Fruit fly (Drosophila melanogaster) whole organism, prepupa: ENCODE measurements around the gene Pdxk.

Source experiments
- Sox102F ChIP-seq: fragments of 200-800 bp; sonication (Bioruptor generic); optimal IDR thresholded peaks from 2 replicates; lab custom pipeline; 2016; ENCODE audit warnings: missing biosample characterization, mild to moderate bottlenecking, missing genetic modification characterization
- svp ChIP-seq: fragments of 200-800 bp; sonication (Bioruptor generic); peaks from one replicate; lab custom pipeline; 2016; ENCODE audit warnings: missing biosample characterization, missing genetic modification characterization

dm6 chr3L:9384445-9385079 lies 24.4 kb downstream of the Pdxk start:
- no peak for TF ChIP-seq Sox102F (GFP tag; lab: Kevin White, UChicago)
- TF ChIP-seq svp = no peak
